Worm (Caenorhabditis elegans) whole organism, L2 larva: ENCODE measurements around the gene gei-1.
A peak's percentile ranks its signal among the peaks of the same experiment; 100 is the strongest.

ENCODE experiments used
- C34F6.9 ChIP-seq: fragments of 150-350 bp; optimal IDR thresholded peaks from 2 replicates; lab custom pipeline; 2014; ENCODE audit warnings: missing biosample characterization, missing genetic modification characterization
- F13H6.1 ChIP-seq: sonication (generic microtip); optimal IDR thresholded peaks from 2 replicates; lab custom pipeline; 2016; ENCODE audit warnings: missing genetic modification characterization, missing compliant biosample characterization
- Y55F3AM.14 ChIP-seq: fragments of 200-800 bp; sonication (Bioruptor generic); optimal IDR thresholded peaks from 2 replicates; lab custom pipeline; 2018; ENCODE audit warnings: mild to moderate bottlenecking, missing genetic modification characterization, missing compliant biosample characterization
- ZK546.5 ChIP-seq: sonication (generic microtip); optimal IDR thresholded peaks from 2 replicates; lab custom pipeline; 2017; ENCODE audit warnings: missing biosample characterization, missing genetic modification characterization
- alr-1 ChIP-seq: fragments of 150-350 bp; optimal IDR thresholded peaks from 2 replicates; lab custom pipeline; 2014; ENCODE audit warnings: missing biosample characterization, missing genetic modification characterization
- ceh-16 ChIP-seq: fragments of 150-350 bp; optimal IDR thresholded peaks from 2 replicates; lab custom pipeline; 2014; ENCODE audit warnings: missing biosample characterization, missing genetic modification characterization
- ceh-82 ChIP-seq: fragments of 150-350 bp; optimal IDR thresholded peaks from 2 replicates; lab custom pipeline; 2014; ENCODE audit warnings: missing biosample characterization, missing genetic modification characterization
- crh-2 ChIP-seq: sonication (generic microtip); optimal IDR thresholded peaks from 2 replicates; lab custom pipeline; 2017; ENCODE audit warnings: missing biosample characterization, missing genetic modification characterization
- egl-27 ChIP-seq: sonication (generic microtip); optimal IDR thresholded peaks from 3 replicates; lab custom pipeline; 2017; ENCODE audit warnings: missing biosample characterization, missing genetic modification reagents, missing genetic modification characterization
- fos-1 ChIP-seq: fragments of 150-350 bp; optimal IDR thresholded peaks from 2 replicates; lab custom pipeline; 2014; ENCODE audit warnings: missing biosample characterization, missing genetic modification characterization
- gmeb-1 ChIP-seq: fragments of 150-350 bp; optimal IDR thresholded peaks from 2 replicates; lab custom pipeline; 2014; ENCODE audit warnings: missing biosample characterization, missing genetic modification characterization
- lin-11 ChIP-seq: fragments of 150-350 bp; sonication (generic microtip); optimal IDR thresholded peaks from 2 replicates; lab custom pipeline; 2014; ENCODE audit warnings: missing biosample characterization, missing genetic modification characterization, inconsistent platforms, mixed read lengths
- lin-13 ChIP-seq: fragments of 150-350 bp; optimal IDR thresholded peaks from 2 replicates; lab custom pipeline; 2014; ENCODE audit warnings: missing biosample characterization, missing genetic modification reagents, missing genetic modification characterization
- lin-39 ChIP-seq: fragments of 150-350 bp; optimal IDR thresholded peaks from 2 replicates; lab custom pipeline; 2014; ENCODE audit warnings: missing biosample characterization, missing genetic modification reagents, missing genetic modification characterization
- lsy-2 ChIP-seq, 2 experiments: fragments of 150-350 bp in 1 of 2; sonication (generic microtip) in 1 of 2; optimal IDR thresholded peaks; 2 replicates each; lab custom pipeline; 2014 to 2017; ENCODE audit warnings: missing biosample characterization in 2 of 2, missing genetic modification characterization in 2 of 2
- mbf-1 ChIP-seq: sonication (generic microtip); optimal IDR thresholded peaks from 2 replicates; lab custom pipeline; 2017; ENCODE audit warnings: missing biosample characterization, missing genetic modification characterization
- mdl-1 ChIP-seq, 2 experiments: fragments of 150-350 bp in 1 of 2; sonication (generic microtip) in 1 of 2; optimal IDR thresholded peaks; 2 replicates each; lab custom pipeline; 2017; ENCODE audit warnings: missing biosample characterization in 2 of 2, missing genetic modification characterization in 2 of 2
- nhr-10 ChIP-seq: sonication (generic microtip); optimal IDR thresholded peaks from 2 replicates; lab custom pipeline; 2017; ENCODE audit warnings: missing biosample characterization, missing genetic modification characterization
- nhr-11 ChIP-seq: fragments of 150-350 bp; optimal IDR thresholded peaks from 2 replicates; lab custom pipeline; 2014; ENCODE audit warnings: missing biosample characterization, missing genetic modification characterization
- nhr-129 ChIP-seq: fragments of 150-350 bp; optimal IDR thresholded peaks from 2 replicates; lab custom pipeline; 2014; ENCODE audit warnings: missing biosample characterization, missing genetic modification characterization
- nhr-21 ChIP-seq: fragments of 150-350 bp; optimal IDR thresholded peaks from 2 replicates; lab custom pipeline; 2014; ENCODE audit warnings: missing biosample characterization, missing genetic modification characterization
- nhr-25 ChIP-seq: fragments of 150-350 bp; sonication (generic microtip); optimal IDR thresholded peaks from 3 replicates; lab custom pipeline; 2014; ENCODE audit warnings: missing biosample characterization, missing genetic modification characterization
- nhr-6 ChIP-seq: fragments of 150-350 bp; optimal IDR thresholded peaks from 2 replicates; lab custom pipeline; 2014; ENCODE audit warnings: missing biosample characterization, missing genetic modification characterization
- sem-4 ChIP-seq: fragments of 150-350 bp; optimal IDR thresholded peaks from 2 replicates; lab custom pipeline; 2014; ENCODE audit warnings: missing biosample characterization, missing genetic modification reagents, missing genetic modification characterization
- sma-3 ChIP-seq: sonication (generic microtip); optimal IDR thresholded peaks from 2 replicates; lab custom pipeline; 2016; ENCODE audit warnings: missing genetic modification reagents, missing genetic modification characterization, missing compliant biosample characterization
- sma-9 ChIP-seq, 2 experiments: fragments of 150-350 bp in 1 of 2; sonication (generic microtip) in 1 of 2; optimal IDR thresholded peaks; 2 replicates each; lab custom pipeline; 2014 to 2016; ENCODE audit warnings: missing genetic modification characterization in 2 of 2, mild to moderate bottlenecking in 1 of 2, missing biosample characterization in 1 of 2, missing compliant biosample characterization in 1 of 2, missing genetic modification reagents in 1 of 2, moderate library complexity in 1 of 2
- unc-39 ChIP-seq: fragments of 150-350 bp; optimal IDR thresholded peaks from 2 replicates; lab custom pipeline; 2014; ENCODE audit warnings: missing biosample characterization, missing genetic modification characterization
- zag-1 ChIP-seq: fragments of 150-350 bp; optimal IDR thresholded peaks from 2 replicates; lab custom pipeline; 2014; ENCODE audit warnings: missing biosample characterization, missing genetic modification characterization
- ztf-1 ChIP-seq: fragments of 200-800 bp; sonication (Bioruptor generic); conservative IDR thresholded peaks from 2 replicates; pipeline ENCODE4 v1.3.6; 2022; ENCODE audit warnings: missing genetic modification characterization, missing compliant biosample characterization
- ztf-11 ChIP-seq: sonication (generic microtip); optimal IDR thresholded peaks from 2 replicates; lab custom pipeline; 2017; ENCODE audit warnings: missing biosample characterization, missing genetic modification characterization
- ztf-4 ChIP-seq: fragments of 150-350 bp; optimal IDR thresholded peaks from 2 replicates; lab custom pipeline; 2014; ENCODE audit warnings: missing biosample characterization, missing genetic modification characterization

The gei-1 gene

DNA sequence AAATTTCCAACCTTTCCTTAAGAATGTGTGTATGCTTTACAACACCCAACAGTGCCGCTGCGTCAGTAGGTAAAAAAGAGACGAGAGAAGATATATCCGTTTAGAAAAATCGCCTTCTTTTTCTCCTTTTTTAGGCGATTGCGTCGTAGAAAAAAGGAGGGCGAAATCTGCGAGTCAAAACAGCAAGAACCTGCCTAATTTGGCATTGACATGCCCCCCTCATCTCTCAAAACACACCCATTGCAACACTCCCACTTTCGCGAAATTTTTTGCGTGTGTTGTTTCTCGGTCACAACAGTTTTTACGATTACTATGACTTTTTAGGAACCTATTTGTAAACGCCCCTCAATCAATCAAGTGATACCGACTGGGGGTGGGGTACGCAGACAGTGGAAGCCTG is 7.0 kb downstream of the gei-1 start:
- TF ChIP-seq lin-11: no peak
- no peak for TF ChIP-seq sem-4 (tag; lab: Kevin White, UChicago)
- TF ChIP-seq nhr-25 (tag; lab: Kevin White, UChicago): peak; percentile 15
- no peak for TF ChIP-seq fos-1 (tag; lab: Kevin White, UChicago)
- TF ChIP-seq lsy-2 (tag; optimal IDR thresholded peaks at IDR 0.05; lab: Kevin White, UChicago): no peak
- peak; percentile 12 for TF ChIP-seq sma-3 (GFP tag; lab: Kevin White, UChicago)
- TF ChIP-seq, all 48 proteins: peak for 2

DNA sequence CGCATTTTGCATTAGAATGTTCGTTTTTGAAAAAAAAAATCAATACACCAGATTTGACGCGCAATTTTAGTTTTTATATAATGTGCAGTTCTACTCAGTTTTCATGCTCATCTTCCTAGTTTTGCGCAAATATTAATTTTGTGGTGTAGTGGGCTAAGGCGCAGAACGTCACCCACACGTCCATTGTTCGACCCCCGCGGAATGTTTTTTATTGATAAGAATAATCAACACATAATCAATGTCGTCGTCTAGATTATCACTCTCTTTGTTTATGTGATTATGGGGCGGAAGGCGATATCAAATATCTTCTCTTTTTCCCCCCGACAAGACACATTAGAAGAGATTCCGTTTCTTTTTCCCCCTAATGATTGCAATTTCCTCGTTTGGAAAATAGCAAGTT is 11.1 kb downstream of the gei-1 start:
- TF ChIP-seq nhr-10: no peak
- TF ChIP-seq crh-2: no peak
- no peak for TF ChIP-seq mbf-1
- TF ChIP-seq ztf-1 (GFP tag; lab: Robert Waterston, UW): no peak
- no peak for TF ChIP-seq nhr-6 (tag; lab: Kevin White, UChicago)
- TF ChIP-seq lin-11: no peak
- TF ChIP-seq Y55F3AM.14 (GFP tag; lab: Kevin White, UChicago): no peak
- TF ChIP-seq, all 48 proteins: peak for 0

DNA sequence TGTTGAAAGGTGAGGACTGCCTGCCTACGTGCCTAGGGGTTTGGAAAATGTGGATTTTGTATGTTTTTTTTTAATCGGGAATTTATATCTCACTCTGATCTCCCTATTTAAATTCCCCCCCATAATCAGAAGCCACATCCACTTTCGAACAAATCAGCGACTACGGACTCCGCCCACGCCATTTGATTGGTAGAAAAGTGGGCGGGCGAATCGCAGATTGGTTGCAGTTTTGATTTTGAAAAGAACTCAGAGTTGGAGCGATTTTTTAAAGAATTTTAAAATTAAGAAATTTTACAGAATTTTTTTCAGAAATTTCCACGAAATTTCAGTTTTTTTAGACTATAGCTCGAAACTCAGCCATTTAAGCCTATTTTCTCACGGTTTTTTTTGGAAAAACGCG is 15.4 kb downstream of the gei-1 start:
- TF ChIP-seq nhr-10 (no peak), ztf-11 (tag; lab: Kevin White, UChicago) (no peak), sma-9 (GFP tag; optimal IDR thresholded peaks at IDR 0.05; lab: Kevin White, UChicago) (no peak), sma-9 (tag; optimal IDR thresholded peaks at IDR 0.05; lab: Kevin White, UChicago) (no peak), sma-3 (GFP tag; lab: Kevin White, UChicago) (no peak), fos-1 (tag; lab: Kevin White, UChicago) (no peak), F13H6.1 (tag; lab: Kevin White, UChicago) (no peak), lin-13 (GFP tag; lab: Kevin White, UChicago) (no peak), zag-1 (tag; lab: Kevin White, UChicago) (no peak), unc-39 (no peak), mbf-1 (no peak), ztf-4 (tag; lab: Kevin White, UChicago) (no peak), ceh-82 (no peak), lsy-2 (tag; optimal IDR thresholded peaks at IDR 0.05; lab: Kevin White, UChicago) (no peak), ZK546.5 (tag; lab: Kevin White, UChicago) (no peak), sem-4 (tag; lab: Kevin White, UChicago) (no peak), mdl-1 (tag; optimal IDR thresholded peaks at IDR 0.05; lab: Kevin White, UChicago) (no peak), nhr-25 (tag; lab: Kevin White, UChicago) (no peak), alr-1 (no peak), lin-39 (tag; lab: Kevin White, UChicago) (no peak)

DNA sequence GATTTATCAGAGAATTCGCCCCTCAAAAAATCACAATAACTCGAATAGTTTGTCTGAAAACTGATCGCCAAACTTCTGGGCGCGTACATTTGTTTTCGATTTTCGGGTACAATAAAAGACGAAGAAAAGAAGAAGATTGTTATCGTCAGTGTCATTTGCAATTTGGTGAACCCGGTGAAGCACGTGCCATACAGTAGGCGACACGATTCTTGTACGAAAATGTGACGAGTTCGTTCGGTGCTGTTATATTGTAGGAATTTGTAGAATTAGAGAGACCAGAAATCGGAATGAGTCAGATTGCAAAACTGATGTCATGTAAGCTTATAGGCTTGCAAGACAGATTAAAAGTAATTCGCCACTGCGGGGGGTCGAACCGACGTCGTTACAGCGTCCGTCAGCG is 23.1 kb downstream of the gei-1 start:
- TF ChIP-seq sma-9 (GFP tag; optimal IDR thresholded peaks at IDR 0.05; lab: Kevin White, UChicago): peak; percentile 27
- TF ChIP-seq sma-9 (tag; optimal IDR thresholded peaks at IDR 0.05; lab: Kevin White, UChicago): no peak
- TF ChIP-seq nhr-25 (tag; lab: Kevin White, UChicago): peak; percentile 61
- peak; percentile 22 for TF ChIP-seq sma-3 (GFP tag; lab: Kevin White, UChicago)
- TF ChIP-seq nhr-129 (tag; lab: Kevin White, UChicago): no peak

DNA sequence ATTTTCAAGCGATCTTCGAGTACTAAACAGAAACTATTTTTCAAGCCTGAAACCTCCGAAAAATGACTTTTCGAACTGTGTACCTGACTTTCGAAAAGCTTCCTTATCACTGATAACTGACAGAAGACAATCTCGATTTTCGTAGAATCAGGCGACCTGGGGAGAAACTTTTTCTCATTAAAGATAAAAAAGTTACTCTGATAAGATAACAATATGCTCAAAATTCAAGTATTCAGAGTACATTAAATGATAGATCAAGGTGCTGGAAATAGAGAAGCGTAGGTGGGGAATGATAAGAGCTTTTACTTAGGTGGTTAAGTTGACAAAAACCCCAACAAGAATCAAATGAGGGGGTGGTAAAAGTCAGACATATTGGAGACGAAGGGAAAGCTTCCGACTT is 25.4 kb downstream of the gei-1 start, which contains the start of gene prk-2:
prk-2 (minus strand) TSS at position 156 of the 400 bp plus-strand sequence.
- TF ChIP-seq sma-3 (GFP tag; lab: Kevin White, UChicago) (peak; percentile 22), C34F6.9 (tag; lab: Kevin White, UChicago) (no peak), ceh-16 (tag; lab: Kevin White, UChicago) (no peak), egl-27 (peak; percentile 57), fos-1 (tag; lab: Kevin White, UChicago) (peak; percentile 90), sma-9 (GFP tag; optimal IDR thresholded peaks at IDR 0.05; lab: Kevin White, UChicago) (peak; percentile 66), sma-9 (tag; optimal IDR thresholded peaks at IDR 0.05; lab: Kevin White, UChicago) (no peak), crh-2 (peak; percentile 19), gmeb-1 (tag; lab: Kevin White, UChicago) (peak; percentile 18), nhr-11 (tag; lab: Kevin White, UChicago) (no peak), mbf-1 (no peak)

DNA sequence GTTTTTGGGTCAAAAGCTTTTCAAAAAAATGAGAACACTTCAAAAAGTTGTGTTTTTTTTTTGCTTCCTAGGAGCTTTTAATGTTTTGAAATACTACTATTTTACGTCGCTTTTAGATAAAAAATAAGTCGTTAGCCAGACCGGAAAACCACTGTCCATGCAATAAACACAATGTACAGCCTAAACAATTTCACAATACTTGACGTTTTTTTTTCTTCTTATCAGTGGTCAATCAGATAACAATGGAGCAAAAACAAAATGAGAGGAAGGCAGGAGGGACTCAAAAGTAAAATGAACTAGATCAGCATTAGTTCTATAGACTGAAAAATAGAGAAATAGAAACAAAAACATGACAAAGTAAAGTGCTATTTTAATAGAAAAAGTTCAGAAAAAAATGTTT is 26.1 kb downstream of the gei-1 start:
- TF ChIP-seq mdl-1 (tag; optimal IDR thresholded peaks at IDR 0.05; lab: Kevin White, UChicago) (no peak), lsy-2 (tag; optimal IDR thresholded peaks at IDR 0.05; lab: Kevin White, UChicago) (no peak), nhr-21 (tag; lab: Kevin White, UChicago) (no peak), fos-1 (tag; lab: Kevin White, UChicago) (peak; percentile 23)
